Fruit fly (Drosophila melanogaster) whole organism, embryonic: ENCODE data around the gene CG8292.

Experiments used
- ATbp ChIP-seq: fragments of 200-800 bp; sonication (Bioruptor generic); optimal IDR thresholded peaks from 2 replicates; lab custom pipeline; 2017; ENCODE audit warnings: missing biosample characterization, mild to moderate bottlenecking, missing genetic modification characterization, missing genetic modification reagents
- Adf1 ChIP-seq: fragments of 200-800 bp; sonication (Bioruptor generic); IDR thresholded peaks from 2 replicates; pipeline ENCODE4 v1.3.6; 2022; ENCODE audit warnings: missing biosample characterization, missing genetic modification characterization
- CG10462 ChIP-seq: fragments of 200-800 bp; sonication (Bioruptor generic); optimal IDR thresholded peaks from 2 replicates; lab custom pipeline; 2016; ENCODE audit warnings: missing biosample characterization, missing genetic modification characterization
- CG14965 ChIP-seq: fragments of 200-800 bp; sonication (Bioruptor generic); optimal IDR thresholded peaks from 2 replicates; lab custom pipeline; 2016; ENCODE audit warnings: missing biosample characterization, missing genetic modification characterization, borderline replicate concordance
- CG1647 ChIP-seq: fragments of 200-800 bp; sonication (Bioruptor generic); optimal IDR thresholded peaks from 3 replicates; lab custom pipeline; 2016; ENCODE audit warnings: missing biosample characterization, missing genetic modification characterization
- CG1792 ChIP-seq: fragments of 200-800 bp; sonication (Bioruptor generic); optimal IDR thresholded peaks from 2 replicates; lab custom pipeline; 2016; ENCODE audit warnings: missing biosample characterization, missing genetic modification characterization
- CG1832 ChIP-seq: fragments of 200-800 bp; sonication (Bioruptor generic); optimal IDR thresholded peaks from 2 replicates; lab custom pipeline; 2017; ENCODE audit warnings: missing biosample characterization, mild to moderate bottlenecking, missing genetic modification characterization, inconsistent platforms
- CG2116 ChIP-seq: fragments of 200-800 bp; sonication (Bioruptor generic); optimal IDR thresholded peaks from 3 replicates; lab custom pipeline; 2018; ENCODE audit warnings: missing biosample characterization, mild to moderate bottlenecking, missing genetic modification characterization
- CG2129 ChIP-seq: fragments of 200-800 bp; sonication (Bioruptor generic); IDR thresholded peaks from 2 replicates; pipeline ENCODE4 v1.3.6; 2022; ENCODE audit warnings: missing biosample characterization, missing genetic modification characterization; ENCODE audit not compliant: partially characterized antibody
- CG33213 ChIP-seq: fragments of 200-800 bp; sonication (Bioruptor generic); optimal IDR thresholded peaks from 3 replicates; lab custom pipeline; 2016; ENCODE audit warnings: missing biosample characterization, missing genetic modification characterization
- CG6272 ChIP-seq: fragments of 200-800 bp; sonication (Bioruptor generic); IDR thresholded peaks from 2 replicates; pipeline ENCODE4 v1.3.6; 2022; ENCODE audit warnings: missing biosample characterization, missing genetic modification characterization
- CG6791 ChIP-seq: fragments of 200-800 bp; sonication (Bioruptor generic); IDR thresholded peaks from 3 replicates; pipeline ENCODE4 v1.3.6; 2022; ENCODE audit warnings: missing biosample characterization, missing genetic modification characterization; ENCODE audit not compliant: partially characterized antibody
- CG7987 ChIP-seq: fragments of 200-800 bp; sonication (Bioruptor generic); optimal IDR thresholded peaks from 2 replicates; lab custom pipeline; 2018; ENCODE audit warnings: missing biosample characterization, mild to moderate bottlenecking, missing genetic modification characterization, moderate library complexity
- CG8290 ChIP-seq, 3 experiments: fragments of 200-800 bp; sonication (Bioruptor generic); optimal IDR thresholded peaks; 2 replicates each; lab custom pipeline; 2016 to 2019; ENCODE audit warnings: missing biosample characterization in 3 of 3, missing genetic modification characterization in 3 of 3, mild to moderate bottlenecking in 2 of 3, moderate library complexity in 1 of 3
- CG8359 ChIP-seq: fragments of 200-800 bp; sonication (Bioruptor generic); optimal IDR thresholded peaks from 2 replicates; lab custom pipeline; 2017; ENCODE audit warnings: missing biosample characterization, mild to moderate bottlenecking, missing genetic modification characterization, borderline replicate concordance
- CG9817 ChIP-seq: fragments of 200-800 bp; sonication (Bioruptor generic); optimal IDR thresholded peaks from 2 replicates; lab custom pipeline; 2018; ENCODE audit warnings: missing biosample characterization, mild to moderate bottlenecking, missing genetic modification characterization, moderate library complexity
- Dip3 ChIP-seq: fragments of 200-800 bp; sonication (Bioruptor generic); optimal IDR thresholded peaks from 3 replicates; lab custom pipeline; 2016; ENCODE audit warnings: missing biosample characterization, missing genetic modification characterization
- ERR ChIP-seq: fragments of 200-800 bp; sonication (Bioruptor generic); optimal IDR thresholded peaks from 2 replicates; lab custom pipeline; 2016; ENCODE audit warnings: missing biosample characterization, missing genetic modification characterization
- Fer2 ChIP-seq: fragments of 200-800 bp; sonication (Bioruptor generic); optimal IDR thresholded peaks from 2 replicates; lab custom pipeline; 2018; ENCODE audit warnings: missing biosample characterization, mild to moderate bottlenecking, missing genetic modification characterization, moderate library complexity
- Hmr ChIP-seq: fragments of 200-800 bp; sonication (Bioruptor generic); optimal IDR thresholded peaks from 3 replicates; lab custom pipeline; 2017; ENCODE audit warnings: mild to moderate bottlenecking, missing biosample characterization, missing genetic modification reagents, missing genetic modification characterization
- Lhr ChIP-seq: fragments of 200-800 bp; sonication (Bioruptor generic); optimal IDR thresholded peaks from 3 replicates; lab custom pipeline; 2017; ENCODE audit warnings: mild to moderate bottlenecking, missing biosample characterization, missing genetic modification reagents, missing genetic modification characterization
- MESR4 ChIP-seq: fragments of 200-800 bp; sonication (Bioruptor generic); optimal IDR thresholded peaks from 2 replicates; lab custom pipeline; 2018; ENCODE audit warnings: missing biosample characterization, mild to moderate bottlenecking, missing genetic modification characterization, moderate library complexity
- MTF-1 ChIP-seq: fragments of 200-800 bp; sonication (Bioruptor generic); optimal IDR thresholded peaks from 2 replicates; lab custom pipeline; 2018; ENCODE audit warnings: missing biosample characterization, mild to moderate bottlenecking, missing genetic modification characterization, borderline replicate concordance
- Mad ChIP-seq: fragments of 200-800 bp; sonication (Bioruptor generic); optimal IDR thresholded peaks from 2 replicates; lab custom pipeline; 2016; ENCODE audit warnings: missing biosample characterization, missing genetic modification characterization
- Mrtf ChIP-seq: fragments of 200-800 bp; sonication (Bioruptor generic); IDR thresholded peaks from 3 replicates; pipeline ENCODE4 v1.3.6; 2022; ENCODE audit warnings: missing biosample characterization, missing genetic modification characterization
- Optix ChIP-seq: fragments of 200-800 bp; sonication (Bioruptor generic); IDR thresholded peaks from 3 replicates; pipeline ENCODE4 v1.3.6; 2022; ENCODE audit warnings: missing biosample characterization, missing genetic modification characterization
- Ptx1 ChIP-seq: fragments of 200-800 bp; sonication (Bioruptor generic); IDR thresholded peaks from 2 replicates; pipeline ENCODE4 v1.3.6; 2022; ENCODE audit warnings: missing biosample characterization, missing genetic modification characterization
- Sin3A ChIP-seq: fragments of >200 bp; optimal IDR thresholded peaks from 2 replicates; lab custom pipeline; 2018
- Stat92E ChIP-seq, 3 experiments: fragments of >200 bp in 2 of 3; fragments of 200-800 bp in 1 of 3; sonication (Bioruptor generic) in 1 of 3; optimal IDR thresholded peaks; 2 replicates each; lab custom pipeline; 2017 to 2019; ENCODE audit warnings: missing biosample characterization in 3 of 3, missing genetic modification characterization in 3 of 3, mild to moderate bottlenecking in 1 of 3, moderate library complexity in 1 of 3
- ac ChIP-seq: fragments of 200-800 bp; sonication (Bioruptor generic); optimal IDR thresholded peaks from 3 replicates; lab custom pipeline; 2017; ENCODE audit warnings: missing biosample characterization, mild to moderate bottlenecking, missing genetic modification characterization
- bsh ChIP-seq, 2 experiments: fragments of 200-800 bp; sonication (Bioruptor generic); optimal IDR thresholded peaks; 2 replicates each; lab custom pipeline; 2017 to 2018; ENCODE audit warnings: mild to moderate bottlenecking in 2 of 2, missing biosample characterization in 2 of 2, missing genetic modification characterization in 2 of 2, moderate library complexity in 1 of 2
- cg ChIP-seq: fragments of 200-800 bp; sonication (Bioruptor generic); optimal IDR thresholded peaks from 3 replicates; lab custom pipeline; 2019; ENCODE audit warnings: missing biosample characterization, mild to moderate bottlenecking, missing genetic modification characterization, moderate library complexity
- chif ChIP-seq, 2 experiments: fragments of 200-800 bp; sonication (Bioruptor generic); optimal IDR thresholded peaks; 3 replicates each; lab custom pipeline; 2016; ENCODE audit warnings: missing biosample characterization in 2 of 2, missing genetic modification characterization in 2 of 2
- chm ChIP-seq: fragments of 200-800 bp; sonication (Bioruptor generic); IDR thresholded peaks from 2 replicates; pipeline ENCODE4 v1.3.6; 2022; ENCODE audit warnings: missing biosample characterization, missing genetic modification characterization
- croc ChIP-seq: fragments of 200-800 bp; sonication (Bioruptor generic); conservative IDR thresholded peaks from 3 replicates; pipeline ENCODE4 v1.3.6; 2022; ENCODE audit warnings: missing biosample characterization, missing genetic modification characterization
- cwo ChIP-seq: fragments of 200-800 bp; sonication (Bioruptor generic); optimal IDR thresholded peaks from 3 replicates; lab custom pipeline; 2017; ENCODE audit warnings: missing biosample characterization, missing genetic modification characterization, mild to moderate bottlenecking, moderate library complexity, missing genetic modification reagents
- esg ChIP-seq: fragments of 200-800 bp; sonication (Bioruptor generic); conservative IDR thresholded peaks from 2 replicates; pipeline ENCODE4 v1.3.6; 2022; ENCODE audit warnings: missing biosample characterization, missing genetic modification characterization
- ewg ChIP-seq: fragments of 200-800 bp; sonication (Bioruptor generic); optimal IDR thresholded peaks from 3 replicates; lab custom pipeline; 2017; ENCODE audit warnings: mild to moderate bottlenecking, missing biosample characterization, missing genetic modification reagents, missing genetic modification characterization
- ftz-f1 ChIP-seq: fragments of 200-800 bp; sonication (Bioruptor generic); optimal IDR thresholded peaks from 2 replicates; lab custom pipeline; 2016; ENCODE audit warnings: missing biosample characterization, missing genetic modification characterization
- gsb ChIP-seq: fragments of 200-800 bp; sonication (Bioruptor generic); IDR thresholded peaks from 2 replicates; pipeline ENCODE4 v1.3.6; 2022; ENCODE audit warnings: missing biosample characterization, missing genetic modification characterization
- lab ChIP-seq: fragments of 200-800 bp; sonication (Bioruptor generic); optimal IDR thresholded peaks from 3 replicates; lab custom pipeline; 2017; ENCODE audit warnings: missing biosample characterization, missing genetic modification characterization, mild to moderate bottlenecking, moderate library complexity, missing genetic modification reagents
- nerfin-2 ChIP-seq: fragments of 200-800 bp; sonication (Bioruptor generic); IDR thresholded peaks from 2 replicates; pipeline ENCODE4 v1.3.6; 2022; ENCODE audit warnings: missing biosample characterization, missing genetic modification characterization; ENCODE audit not compliant: partially characterized antibody
- pan ChIP-seq, 4 experiments: fragments of >200 bp in 3 of 4; fragments of 200-800 bp in 1 of 4; sonication (Bioruptor generic) in 1 of 4; optimal IDR thresholded peaks in 3 of 4; IDR thresholded peaks in 1 of 4; 2 replicates each; pipeline versions ENCODE4 v1.3.6 to Lab custom; 2017 to 2022; ENCODE audit warnings: missing biosample characterization in 2 of 4, missing genetic modification characterization in 2 of 4, mixed read lengths in 1 of 4
- tgo ChIP-seq: fragments of 200-800 bp; sonication (Bioruptor generic); IDR thresholded peaks from 3 replicates; pipeline ENCODE4 v1.3.6; 2022; ENCODE audit warnings: missing biosample characterization, missing genetic modification characterization
- tna ChIP-seq: fragments of 200-800 bp; sonication (Bioruptor generic); IDR thresholded peaks from 2 replicates; pipeline ENCODE4 v1.3.6; 2022; ENCODE audit warnings: missing biosample characterization, missing genetic modification characterization; ENCODE audit not compliant: partially characterized antibody
- trh ChIP-seq: fragments of 200-800 bp; sonication (Bioruptor generic); optimal IDR thresholded peaks from 2 replicates; lab custom pipeline; 2016; ENCODE audit warnings: missing biosample characterization, missing genetic modification characterization
- tup ChIP-seq: fragments of 200-800 bp; sonication (Bioruptor generic); optimal IDR thresholded peaks from 2 replicates; lab custom pipeline; 2016; ENCODE audit warnings: missing biosample characterization, mild to moderate bottlenecking, missing genetic modification characterization, moderate library complexity
- zfh2 ChIP-seq: fragments of 200-800 bp; sonication (Bioruptor generic); optimal IDR thresholded peaks from 2 replicates; lab custom pipeline; 2016; ENCODE audit warnings: missing biosample characterization, missing genetic modification characterization

The CG8292 gene

dm6 chr2L:8211070-8211469 is 6.7 kb downstream of the CG8292 start, which contains the start of gene Ssb-c31a (continued):
- TF ChIP-seq Hmr (GFP tag; lab: Kevin White, UChicago), result peak; percentile 65
- peak in 1 of 2 experiments; percentile 35 for TF ChIP-seq chif (GFP tag; optimal IDR thresholded peaks at IDR 0.05; lab: Kevin White, UChicago)
- TF ChIP-seq MESR4 (GFP tag; lab: Kevin White, UChicago), result peak; percentile 2
- no peak for TF ChIP-seq CG1832 (GFP tag; lab: Kevin White, UChicago)
- TF ChIP-seq CG33213 (GFP tag; lab: Kevin White, UChicago), result peak; percentile 10
- peak; percentile 9 for TF ChIP-seq cg (GFP tag; lab: Kevin White, UChicago)
- no peak for TF ChIP-seq Mrtf
- TF ChIP-seq Dip3 (GFP tag; lab: Kevin White, UChicago), result peak; percentile 44
- peak; percentile 71 for TF ChIP-seq CG8290 (GFP tag; optimal IDR thresholded peaks at IDR 0.05; lab: Kevin White, UChicago)
- TF ChIP-seq CG8290 (tag; optimal IDR thresholded peaks at IDR 0.05; lab: Kevin White, UChicago), result peak; percentile 54 to 61
- peak in 1 of 2 experiments; percentile 45 for TF ChIP-seq bsh (GFP tag; optimal IDR thresholded peaks at IDR 0.05; lab: Kevin White, UChicago)
- TF ChIP-seq ac, result no peak
- no peak for TF ChIP-seq Stat92E (GFP tag; optimal IDR thresholded peaks at IDR 0.05; lab: Kevin White, UChicago)
- TF ChIP-seq nerfin-2 (GFP tag; lab: Robert Waterston, UW), result no peak
- peak; percentile 15 for TF ChIP-seq Fer2 (tag; lab: Kevin White, UChicago)
- no peak for TF ChIP-seq tna (GFP tag; lab: Robert Waterston, UW)
- TF ChIP-seq lab, result peak; percentile 48
- no peak for TF ChIP-seq CG6272
- peak; percentile 58 for TF ChIP-seq Mad
- TF ChIP-seq trh (GFP tag; lab: Kevin White, UChicago), result no peak
- no peak for TF ChIP-seq gsb
- no peak for TF ChIP-seq Optix (GFP tag; lab: Robert Waterston, UW)
- TF ChIP-seq pan (optimal IDR thresholded peaks at IDR 0.05; lab: Kevin White, UChicago), result no peak
- TF ChIP-seq pan (GFP tag; optimal IDR thresholded peaks at IDR 0.05 in 1 of 2, IDR thresholded peaks at IDR 0.05 in 1 of 2), result no peak
- TF ChIP-seq croc, result peak; percentile 33; the same call in 1 of the 3 replicates
- TF ChIP-seq CG1792 (GFP tag; lab: Kevin White, UChicago), result peak; percentile 55
- no peak for TF ChIP-seq esg
- peak; percentile 79 for TF ChIP-seq CG2116
- TF ChIP-seq Ptx1 (GFP tag; lab: Robert Waterston, UW), result peak; percentile 35; the same call in 1 of the 2 replicates
- TF ChIP-seq CG14965, result no peak
- TF ChIP-seq Lhr (GFP tag; lab: Kevin White, UChicago), result no peak
- TF ChIP-seq CG2129 (GFP tag; lab: Robert Waterston, UW), result peak; percentile 76
- no peak for TF ChIP-seq chm
- no peak for TF ChIP-seq ftz-f1
- peak; percentile 47; the same call in 1 of the 3 replicates for TF ChIP-seq tgo (GFP tag; lab: Robert Waterston, UW)
- no peak for TF ChIP-seq CG10462 (GFP tag; lab: Kevin White, UChicago)
- TF ChIP-seq cwo (GFP tag; lab: Kevin White, UChicago), result peak; percentile 20
- TF ChIP-seq ERR (GFP tag; lab: Kevin White, UChicago), result peak; percentile 4
- TF ChIP-seq Sin3A, result peak; percentile 76
- no peak for TF ChIP-seq ATbp (GFP tag; lab: Kevin White, UChicago)
- peak; percentile 15; the same call in 1 of the 2 replicates for TF ChIP-seq Adf1 (GFP tag; lab: Robert Waterston, UW)
- peak; percentile 48 for TF ChIP-seq CG9817 (tag; lab: Kevin White, UChicago)
- TF ChIP-seq ewg (GFP tag; lab: Kevin White, UChicago), result peak; percentile 24
- no peak for TF ChIP-seq CG7987 (GFP tag; lab: Kevin White, UChicago)
- TF ChIP-seq CG8359 (GFP tag; lab: Kevin White, UChicago), result no peak
- peak; percentile 68 for TF ChIP-seq zfh2
- TF ChIP-seq CG1647 (GFP tag; lab: Kevin White, UChicago), result peak; percentile 44
- no peak for TF ChIP-seq CG6791 (GFP tag; lab: Robert Waterston, UW)
- TF ChIP-seq MTF-1 (GFP tag; lab: Kevin White, UChicago), result no peak
- TF ChIP-seq tup (GFP tag; lab: Kevin White, UChicago), result peak; percentile 28
